Worm (Caenorhabditis elegans) whole organism, late embryonic: ENCODE measurements around the gene col-177.

ENCODE experiments used
- C08G9.2 ChIP-seq: sonication (generic microtip); optimal IDR thresholded peaks from 2 replicates; lab custom pipeline; 2016; ENCODE audit warnings: mild to moderate bottlenecking, missing genetic modification characterization, moderate library complexity, missing compliant biosample characterization
- C38D4.7 ChIP-seq: fragments of 200-800 bp; sonication (Bioruptor generic); optimal IDR thresholded peaks from 2 replicates; lab custom pipeline; 2018; ENCODE audit warnings: mild to moderate bottlenecking, missing genetic modification characterization, moderate library complexity, missing compliant biosample characterization
- K02D7.2 ChIP-seq: sonication (generic microtip); optimal IDR thresholded peaks from 2 replicates; lab custom pipeline; 2017; ENCODE audit warnings: mild to moderate bottlenecking, missing genetic modification characterization, missing compliant biosample characterization
- K09A11.1 ChIP-seq: sonication (generic microtip); optimal IDR thresholded peaks from 2 replicates; lab custom pipeline; 2017; ENCODE audit warnings: antibody characterized with exemption, mild to moderate bottlenecking, missing genetic modification characterization, missing compliant biosample characterization; ENCODE audit not compliant: insufficient read depth
- T23F11.4 ChIP-seq: fragments of 200-800 bp; sonication (Bioruptor generic); optimal IDR thresholded peaks from 2 replicates; lab custom pipeline; 2018; ENCODE audit warnings: mild to moderate bottlenecking, missing genetic modification characterization, missing compliant biosample characterization
- Y22D7AL.16 ChIP-seq: sonication (generic microtip); optimal IDR thresholded peaks from 2 replicates; lab custom pipeline; 2016; ENCODE audit warnings: missing genetic modification characterization, missing compliant biosample characterization
- ahr-1 ChIP-seq: sonication (generic microtip); optimal IDR thresholded peaks from 2 replicates; lab custom pipeline; 2016; ENCODE audit warnings: missing genetic modification characterization, missing compliant biosample characterization
- ceh-18 ChIP-seq: sonication (generic microtip); optimal IDR thresholded peaks from 2 replicates; lab custom pipeline; 2016; ENCODE audit warnings: missing genetic modification characterization, missing compliant biosample characterization
- ceh-2 ChIP-seq: sonication (generic microtip); optimal IDR thresholded peaks from 2 replicates; lab custom pipeline; 2016; ENCODE audit warnings: missing genotype, missing genetic modification characterization, missing compliant biosample characterization
- ceh-22 ChIP-seq: sonication (generic microtip); optimal IDR thresholded peaks from 2 replicates; lab custom pipeline; 2017; ENCODE audit warnings: missing biosample characterization, missing genetic modification characterization
- ceh-24 ChIP-seq: sonication (generic microtip); optimal IDR thresholded peaks from 2 replicates; lab custom pipeline; 2016; ENCODE audit warnings: mild to moderate bottlenecking, missing genetic modification characterization, missing compliant biosample characterization
- ceh-30 ChIP-seq: fragments of 150-350 bp; optimal IDR thresholded peaks from 2 replicates; lab custom pipeline; 2014; ENCODE audit warnings: missing biosample characterization, missing genetic modification characterization
- ceh-31 ChIP-seq: sonication (generic microtip); optimal IDR thresholded peaks from 2 replicates; lab custom pipeline; 2016; ENCODE audit warnings: missing genetic modification characterization, missing compliant biosample characterization
- ceh-34 ChIP-seq: sonication (generic microtip); optimal IDR thresholded peaks from 2 replicates; lab custom pipeline; 2016; ENCODE audit warnings: mild to moderate bottlenecking, missing genetic modification characterization, missing compliant biosample characterization
- ceh-45 ChIP-seq: fragments of 200-800 bp; sonication (Bioruptor generic); IDR thresholded peaks from 2 replicates; pipeline ENCODE4 v1.3.6; 2022; ENCODE audit warnings: missing genetic modification reagents, missing genetic modification characterization, missing compliant biosample characterization
- ceh-48 ChIP-seq: sonication (generic microtip); optimal IDR thresholded peaks from 2 replicates; lab custom pipeline; 2016; ENCODE audit warnings: missing genetic modification characterization, inconsistent platforms, missing compliant biosample characterization
- ceh-6 ChIP-seq: fragments of 200-800 bp; sonication (Bioruptor generic); optimal IDR thresholded peaks from 2 replicates; lab custom pipeline; 2018; ENCODE audit warnings: mild to moderate bottlenecking, missing genetic modification characterization, missing compliant biosample characterization
- ceh-9 ChIP-seq: sonication (generic microtip); optimal IDR thresholded peaks from 2 replicates; lab custom pipeline; 2016; ENCODE audit warnings: mild to moderate bottlenecking, missing genetic modification characterization, inconsistent platforms, missing compliant biosample characterization
- che-1 ChIP-seq: sonication (generic microtip); optimal IDR thresholded peaks from 2 replicates; lab custom pipeline; 2016; ENCODE audit warnings: mild to moderate bottlenecking, missing genetic modification characterization, missing compliant biosample characterization
- dmd-4 ChIP-seq: sonication (generic microtip); optimal IDR thresholded peaks from 2 replicates; lab custom pipeline; 2016; ENCODE audit warnings: borderline replicate concordance, missing genetic modification characterization, missing compliant biosample characterization
- dve-1 ChIP-seq: sonication (generic microtip); optimal IDR thresholded peaks from 2 replicates; lab custom pipeline; 2017; ENCODE audit warnings: antibody characterized with exemption, mild to moderate bottlenecking, missing genetic modification characterization, missing compliant biosample characterization
- elt-2 ChIP-seq: sonication (generic microtip); optimal IDR thresholded peaks from 2 replicates; lab custom pipeline; 2016; ENCODE audit warnings: missing genetic modification reagents, missing genetic modification characterization, missing compliant biosample characterization
- ets-4 ChIP-seq: sonication (generic microtip); optimal IDR thresholded peaks from 2 replicates; lab custom pipeline; 2016; ENCODE audit warnings: missing genetic modification characterization, missing compliant biosample characterization
- eyg-1 ChIP-seq: sonication (generic microtip); optimal IDR thresholded peaks from 2 replicates; lab custom pipeline; 2016; ENCODE audit warnings: missing genotype, missing genetic modification characterization, missing compliant biosample characterization
- fax-1 ChIP-seq: sonication (generic microtip); optimal IDR thresholded peaks from 2 replicates; lab custom pipeline; 2016; ENCODE audit warnings: missing genotype, missing genetic modification characterization, missing compliant biosample characterization
- fkh-10 ChIP-seq: fragments of 150-350 bp; optimal IDR thresholded peaks from 2 replicates; lab custom pipeline; 2014; ENCODE audit warnings: missing biosample characterization, missing genetic modification reagents, missing genetic modification characterization
- hlh-13 ChIP-seq: fragments of 200-800 bp; sonication (Bioruptor generic); optimal IDR thresholded peaks from 2 replicates; lab custom pipeline; 2018; ENCODE audit warnings: mild to moderate bottlenecking, missing genetic modification characterization, missing compliant biosample characterization
- hlh-15 ChIP-seq: sonication (generic microtip); optimal IDR thresholded peaks from 2 replicates; lab custom pipeline; 2016; ENCODE audit warnings: missing genetic modification characterization, missing compliant biosample characterization
- hlh-8 ChIP-seq: sonication (generic microtip); optimal IDR thresholded peaks from 2 replicates; lab custom pipeline; 2016; ENCODE audit warnings: missing genotype, missing genetic modification characterization, missing compliant biosample characterization
- lim-6 ChIP-seq: sonication (generic microtip); optimal IDR thresholded peaks from 2 replicates; lab custom pipeline; 2016; ENCODE audit warnings: missing genetic modification characterization, missing compliant biosample characterization
- lin-11 ChIP-seq: fragments of 200-800 bp; sonication (Bioruptor generic); optimal IDR thresholded peaks from 2 replicates; lab custom pipeline; 2018; ENCODE audit warnings: mild to moderate bottlenecking, missing genetic modification characterization, missing compliant biosample characterization
- madf-2 ChIP-seq: sonication (generic microtip); optimal IDR thresholded peaks from 2 replicates; lab custom pipeline; 2017; ENCODE audit warnings: missing genetic modification characterization, missing compliant biosample characterization
- nfya-1 ChIP-seq: sonication (generic microtip); optimal IDR thresholded peaks from 2 replicates; lab custom pipeline; 2017; ENCODE audit warnings: missing genetic modification characterization, mild to moderate bottlenecking, missing compliant biosample characterization, antibody characterized with exemption, moderate library complexity
- npax-4 ChIP-seq: sonication (generic microtip); optimal IDR thresholded peaks from 2 replicates; lab custom pipeline; 2016; ENCODE audit warnings: missing genetic modification characterization, missing compliant biosample characterization
- odd-2 ChIP-seq: sonication (generic microtip); optimal IDR thresholded peaks from 2 replicates; lab custom pipeline; 2017; ENCODE audit warnings: antibody characterized with exemption, mild to moderate bottlenecking, missing genetic modification characterization, missing compliant biosample characterization
- pag-3 ChIP-seq: sonication (generic microtip); optimal IDR thresholded peaks from 2 replicates; lab custom pipeline; 2016; ENCODE audit warnings: missing compliant biosample characterization, missing genetic modification characterization, borderline replicate concordance
- pat-9 ChIP-seq: fragments of 200-800 bp; sonication (Bioruptor generic); optimal IDR thresholded peaks from 2 replicates; lab custom pipeline; 2018; ENCODE audit warnings: mild to moderate bottlenecking, missing genetic modification characterization, moderate library complexity, missing compliant biosample characterization
- pha-2 ChIP-seq: sonication (generic microtip); optimal IDR thresholded peaks from 2 replicates; lab custom pipeline; 2017; ENCODE audit warnings: mild to moderate bottlenecking, missing genetic modification characterization, missing compliant biosample characterization
- pha-4 ChIP-seq: fragments of 150-350 bp; optimal IDR thresholded peaks from 2 replicates; lab custom pipeline; 2018; ENCODE audit warnings: missing biosample characterization, missing genetic modification reagents, missing genetic modification characterization
- ref-2 ChIP-seq: sonication (generic microtip); optimal IDR thresholded peaks from 2 replicates; lab custom pipeline; 2016; ENCODE audit warnings: missing genetic modification characterization, missing compliant biosample characterization
- rnt-1 ChIP-seq: sonication (generic microtip); optimal IDR thresholded peaks from 2 replicates; lab custom pipeline; 2016; ENCODE audit warnings: missing genetic modification characterization, missing compliant biosample characterization
- sdc-2 ChIP-seq: sonication (generic microtip); optimal IDR thresholded peaks from 2 replicates; lab custom pipeline; 2016; ENCODE audit warnings: missing genotype, missing genetic modification characterization, missing compliant biosample characterization
- sox-2 ChIP-seq: fragments of 200-800 bp; sonication (Bioruptor generic); IDR thresholded peaks from 2 replicates; pipeline ENCODE4 v1.3.6; 2022; ENCODE audit warnings: missing genetic modification reagents, missing genetic modification characterization, missing compliant biosample characterization
- syd-9 ChIP-seq: sonication (generic microtip); optimal IDR thresholded peaks from 2 replicates; lab custom pipeline; 2016; ENCODE audit warnings: mild to moderate bottlenecking, missing genetic modification characterization, moderate library complexity, missing compliant biosample characterization
- ttx-3 ChIP-seq: sonication (generic microtip); optimal IDR thresholded peaks from 2 replicates; lab custom pipeline; 2016; ENCODE audit warnings: missing genetic modification reagents, missing genetic modification characterization, missing compliant biosample characterization
- unc-55 ChIP-seq: sonication (generic microtip); optimal IDR thresholded peaks from 2 replicates; lab custom pipeline; 2017; ENCODE audit warnings: missing biosample characterization, missing genetic modification reagents, missing genetic modification characterization
- unc-86 ChIP-seq: sonication (generic microtip); optimal IDR thresholded peaks from 2 replicates; lab custom pipeline; 2016; ENCODE audit warnings: missing genetic modification characterization, missing compliant biosample characterization
- zip-5 ChIP-seq: sonication (generic microtip); optimal IDR thresholded peaks from 2 replicates; lab custom pipeline; 2016; ENCODE audit warnings: missing genetic modification characterization, missing compliant biosample characterization
- ztf-16 ChIP-seq: sonication (generic microtip); optimal IDR thresholded peaks from 2 replicates; lab custom pipeline; 2017; ENCODE audit warnings: missing genetic modification characterization, missing compliant biosample characterization

The col-177 gene

DNA sequence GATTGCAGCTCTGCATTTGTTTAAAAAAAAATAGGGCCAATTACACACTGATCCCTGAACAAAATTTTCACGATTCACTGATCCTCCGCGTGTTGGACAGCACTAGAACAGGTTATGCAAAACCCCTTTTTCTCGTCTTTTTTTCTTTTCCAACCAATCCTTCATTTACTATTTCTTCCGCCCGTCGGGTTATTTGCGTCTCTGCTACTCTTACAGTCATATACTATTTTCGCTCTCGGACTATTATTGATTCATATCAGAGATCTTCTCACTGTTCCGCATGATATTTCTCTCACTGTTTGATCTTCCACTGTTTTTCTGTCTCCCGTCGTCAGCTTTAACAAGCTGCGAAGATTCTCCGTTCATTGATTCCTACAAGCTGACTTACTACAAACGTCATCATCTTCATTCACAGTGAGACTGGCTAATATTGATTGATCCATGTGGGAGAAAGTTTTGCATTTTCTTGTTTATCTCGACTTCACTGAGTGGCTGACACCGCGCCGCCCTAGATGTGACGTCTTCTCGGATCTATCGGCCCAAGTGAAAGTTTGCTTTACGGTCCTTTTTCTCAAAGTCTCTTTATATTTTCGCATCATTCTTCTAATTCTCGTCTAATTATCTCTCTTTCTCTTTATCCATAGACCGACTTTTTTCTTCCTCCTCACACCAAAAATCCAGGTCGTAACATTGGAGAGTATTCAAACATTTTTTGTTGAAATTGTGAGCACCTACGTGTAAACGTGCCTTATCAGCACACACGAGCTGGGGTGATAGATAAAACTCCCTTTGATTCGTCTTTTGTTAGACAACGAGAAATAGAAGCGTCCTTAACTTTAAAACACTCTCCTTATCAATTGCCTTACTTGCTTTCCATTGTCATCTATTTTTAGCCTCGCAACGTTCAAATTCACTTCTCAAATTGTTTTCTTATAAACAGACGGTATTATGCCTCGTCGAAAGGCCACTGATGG is 34.8 kb upstream of the col-177 start:
- TF ChIP-seq K09A11.1 (tag; lab: Kevin White, UChicago), result no peak
- TF ChIP-seq ceh-34, result no peak
- no peak for TF ChIP-seq ceh-9 (tag; lab: Kevin White, UChicago)
- no peak for TF ChIP-seq ets-4 (tag; lab: Kevin White, UChicago)
- no peak for TF ChIP-seq zip-5 (tag; lab: Kevin White, UChicago)
- TF ChIP-seq ref-2 (tag; lab: Kevin White, UChicago), result peak; percentile 50
- TF ChIP-seq ceh-31 (tag; lab: Kevin White, UChicago), result no peak
- no peak for TF ChIP-seq ceh-2 (tag; lab: Kevin White, UChicago)
- TF ChIP-seq ztf-16, result no peak
- peak; percentile 10 for TF ChIP-seq nfya-1 (tag; lab: Kevin White, UChicago)
- no peak for TF ChIP-seq ahr-1
- no peak for TF ChIP-seq dmd-4 (tag; lab: Kevin White, UChicago)
- no peak for TF ChIP-seq pag-3
- TF ChIP-seq Y22D7AL.16 (tag; lab: Kevin White, UChicago), result no peak
- TF ChIP-seq T23F11.4 (GFP tag; lab: Kevin White, UChicago), result no peak
- TF ChIP-seq sdc-2 (tag; lab: Kevin White, UChicago), result no peak
- no peak for TF ChIP-seq ceh-30
- TF ChIP-seq C38D4.7, result no peak
- no peak for TF ChIP-seq ceh-6 (GFP tag; lab: Kevin White, UChicago)
- no peak for TF ChIP-seq eyg-1 (tag; lab: Kevin White, UChicago)
- no peak for TF ChIP-seq ceh-48 (tag; lab: Kevin White, UChicago)
- TF ChIP-seq C08G9.2 (tag; lab: Kevin White, UChicago), result no peak
- TF ChIP-seq ceh-22 (tag; lab: Kevin White, UChicago), result no peak
- peak; percentile 78 for TF ChIP-seq elt-2
- no peak for TF ChIP-seq hlh-13
- no peak for TF ChIP-seq sox-2 (GFP tag; lab: Robert Waterston, UW)

DNA sequence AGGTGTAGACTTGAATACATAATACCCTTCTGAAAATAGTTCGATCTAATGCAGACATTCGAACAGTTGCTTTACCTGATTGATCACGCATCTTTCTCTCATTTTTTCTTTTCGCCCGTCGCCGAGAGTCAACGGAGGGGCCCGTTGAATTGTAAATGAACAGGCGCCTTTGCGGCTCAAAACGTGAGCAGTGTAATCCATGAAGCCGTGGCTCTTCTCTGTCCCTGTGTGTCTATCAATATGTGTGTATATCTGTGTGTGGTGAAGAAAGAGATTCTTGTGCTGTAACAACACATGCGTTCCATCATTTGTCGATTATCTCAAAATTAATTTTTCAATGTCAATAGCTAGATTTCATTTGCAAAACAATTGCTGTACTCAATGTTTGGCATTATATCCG is 33.9 kb upstream of the col-177 start:
- TF ChIP-seq pha-2 (tag; lab: Kevin White, UChicago) (no peak), ceh-2 (tag; lab: Kevin White, UChicago) (no peak), ceh-18 (peak; percentile 57), ttx-3 (no peak), pat-9 (tag; lab: Kevin White, UChicago) (peak; percentile 70), lim-6 (no peak), npax-4 (tag; lab: Kevin White, UChicago) (no peak), K02D7.2 (tag; lab: Kevin White, UChicago) (no peak), hlh-8 (no peak), odd-2 (no peak), hlh-15 (tag; lab: Kevin White, UChicago) (no peak), syd-9 (tag; lab: Kevin White, UChicago) (no peak), unc-86 (tag; lab: Kevin White, UChicago) (no peak), C08G9.2 (tag; lab: Kevin White, UChicago) (no peak), unc-55 (GFP tag; lab: Kevin White, UChicago) (peak; percentile 70), che-1 (no peak), madf-2 (tag; lab: Kevin White, UChicago) (no peak), ceh-24 (tag; lab: Kevin White, UChicago) (no peak), T23F11.4 (GFP tag; lab: Kevin White, UChicago) (no peak), ceh-31 (tag; lab: Kevin White, UChicago) (no peak), fax-1 (tag; lab: Kevin White, UChicago) (no peak), Y22D7AL.16 (tag; lab: Kevin White, UChicago) (no peak), ceh-45 (GFP tag; lab: Robert Waterston, UW) (no peak), ceh-34 (no peak), ets-4 (tag; lab: Kevin White, UChicago) (no peak), fkh-10 (no peak), lin-11 (no peak), rnt-1 (peak; percentile 84), nfya-1 (tag; lab: Kevin White, UChicago) (peak; percentile 16), dmd-4 (tag; lab: Kevin White, UChicago) (no peak), dve-1 (tag; lab: Kevin White, UChicago) (no peak), pha-4 (tag; lab: Kevin White, UChicago) (no peak), eyg-1 (tag; lab: Kevin White, UChicago) (no peak), ahr-1 (no peak)
